Worm (Caenorhabditis elegans) whole organism, L2 larva: ENCODE data around the gene rpl-10.

ENCODE experiments used
- F13H6.1 ChIP-seq: sonication (generic microtip); optimal IDR thresholded peaks from 2 replicates; lab custom pipeline; 2016; ENCODE audit warnings: missing genetic modification characterization, missing compliant biosample characterization
- R02D3.7 ChIP-seq: fragments of 150-350 bp; optimal IDR thresholded peaks from 2 replicates; lab custom pipeline; 2014; ENCODE audit warnings: missing biosample characterization, missing genetic modification characterization
- Y55F3AM.14 ChIP-seq: fragments of 200-800 bp; sonication (Bioruptor generic); optimal IDR thresholded peaks from 2 replicates; lab custom pipeline; 2018; ENCODE audit warnings: mild to moderate bottlenecking, missing genetic modification characterization, missing compliant biosample characterization
- ZK546.5 ChIP-seq: sonication (generic microtip); optimal IDR thresholded peaks from 2 replicates; lab custom pipeline; 2017; ENCODE audit warnings: missing biosample characterization, missing genetic modification characterization
- alr-1 ChIP-seq: fragments of 150-350 bp; optimal IDR thresholded peaks from 2 replicates; lab custom pipeline; 2014; ENCODE audit warnings: missing biosample characterization, missing genetic modification characterization
- aly-2 ChIP-seq: fragments of 150-350 bp; optimal IDR thresholded peaks from 2 replicates; lab custom pipeline; 2014; ENCODE audit warnings: missing biosample characterization, missing genetic modification characterization
- ama-1 ChIP-seq: fragments of 150-350 bp; optimal IDR thresholded peaks from 2 replicates; lab custom pipeline; 2018; ENCODE audit warnings: inconsistent platforms
- blmp-1 ChIP-seq: sonication (generic microtip); optimal IDR thresholded peaks from 2 replicates; lab custom pipeline; 2017; ENCODE audit warnings: missing genetic modification characterization, mild to moderate bottlenecking, missing compliant biosample characterization, antibody characterized with exemption, moderate library complexity; ENCODE audit not compliant: insufficient read depth
- ceh-16 ChIP-seq: fragments of 150-350 bp; optimal IDR thresholded peaks from 2 replicates; lab custom pipeline; 2014; ENCODE audit warnings: missing biosample characterization, missing genetic modification characterization
- ceh-82 ChIP-seq: fragments of 150-350 bp; optimal IDR thresholded peaks from 2 replicates; lab custom pipeline; 2014; ENCODE audit warnings: missing biosample characterization, missing genetic modification characterization
- crh-2 ChIP-seq: sonication (generic microtip); optimal IDR thresholded peaks from 2 replicates; lab custom pipeline; 2017; ENCODE audit warnings: missing biosample characterization, missing genetic modification characterization
- dmd-4 ChIP-seq: sonication (generic microtip); optimal IDR thresholded peaks from 2 replicates; lab custom pipeline; 2017; ENCODE audit warnings: missing biosample characterization, missing genetic modification characterization
- egl-27 ChIP-seq: sonication (generic microtip); optimal IDR thresholded peaks from 3 replicates; lab custom pipeline; 2017; ENCODE audit warnings: missing biosample characterization, missing genetic modification reagents, missing genetic modification characterization
- elt-1 ChIP-seq: fragments of 150-350 bp; optimal IDR thresholded peaks from 2 replicates; lab custom pipeline; 2014; ENCODE audit warnings: missing biosample characterization, missing genetic modification characterization
- elt-3 ChIP-seq: sonication (generic microtip); optimal IDR thresholded peaks from 2 replicates; lab custom pipeline; 2017; ENCODE audit warnings: missing biosample characterization, missing genetic modification characterization
- fos-1 ChIP-seq: fragments of 150-350 bp; optimal IDR thresholded peaks from 2 replicates; lab custom pipeline; 2014; ENCODE audit warnings: missing biosample characterization, missing genetic modification characterization
- gmeb-1 ChIP-seq: fragments of 150-350 bp; optimal IDR thresholded peaks from 2 replicates; lab custom pipeline; 2014; ENCODE audit warnings: missing biosample characterization, missing genetic modification characterization
- lin-11 ChIP-seq: fragments of 150-350 bp; sonication (generic microtip); optimal IDR thresholded peaks from 2 replicates; lab custom pipeline; 2014; ENCODE audit warnings: missing biosample characterization, missing genetic modification characterization, inconsistent platforms, mixed read lengths
- lin-39 ChIP-seq: fragments of 150-350 bp; optimal IDR thresholded peaks from 2 replicates; lab custom pipeline; 2014; ENCODE audit warnings: missing biosample characterization, missing genetic modification reagents, missing genetic modification characterization
- mab-5 ChIP-seq: fragments of 150-350 bp; optimal IDR thresholded peaks from 2 replicates; lab custom pipeline; 2014; ENCODE audit warnings: missing biosample characterization, missing genetic modification characterization
- mdl-1 ChIP-seq, 2 experiments: fragments of 150-350 bp in 1 of 2; sonication (generic microtip) in 1 of 2; optimal IDR thresholded peaks; 2 replicates each; lab custom pipeline; 2017; ENCODE audit warnings: missing biosample characterization in 2 of 2, missing genetic modification characterization in 2 of 2
- nhr-10 ChIP-seq: sonication (generic microtip); optimal IDR thresholded peaks from 2 replicates; lab custom pipeline; 2017; ENCODE audit warnings: missing biosample characterization, missing genetic modification characterization
- nhr-12 ChIP-seq: fragments of 150-350 bp; optimal IDR thresholded peaks from 2 replicates; lab custom pipeline; 2014; ENCODE audit warnings: missing biosample characterization, missing genetic modification characterization
- nhr-129 ChIP-seq: fragments of 150-350 bp; optimal IDR thresholded peaks from 2 replicates; lab custom pipeline; 2014; ENCODE audit warnings: missing biosample characterization, missing genetic modification characterization
- nhr-21 ChIP-seq: fragments of 150-350 bp; optimal IDR thresholded peaks from 2 replicates; lab custom pipeline; 2014; ENCODE audit warnings: missing biosample characterization, missing genetic modification characterization
- nhr-23 ChIP-seq: fragments of 150-350 bp; optimal IDR thresholded peaks from 2 replicates; lab custom pipeline; 2014; ENCODE audit warnings: missing biosample characterization, missing genetic modification reagents, missing genetic modification characterization
- nhr-25 ChIP-seq: fragments of 150-350 bp; sonication (generic microtip); optimal IDR thresholded peaks from 3 replicates; lab custom pipeline; 2014; ENCODE audit warnings: missing biosample characterization, missing genetic modification characterization
- nhr-6 ChIP-seq: fragments of 150-350 bp; optimal IDR thresholded peaks from 2 replicates; lab custom pipeline; 2014; ENCODE audit warnings: missing biosample characterization, missing genetic modification characterization
- nhr-77 ChIP-seq: fragments of 150-350 bp; optimal IDR thresholded peaks from 2 replicates; lab custom pipeline; 2014; ENCODE audit warnings: missing biosample characterization, missing genetic modification characterization
- peb-1 ChIP-seq: fragments of 150-350 bp; optimal IDR thresholded peaks from 2 replicates; lab custom pipeline; 2014; ENCODE audit warnings: missing biosample characterization, missing genetic modification characterization
- sem-4 ChIP-seq: fragments of 150-350 bp; optimal IDR thresholded peaks from 2 replicates; lab custom pipeline; 2014; ENCODE audit warnings: missing biosample characterization, missing genetic modification reagents, missing genetic modification characterization
- skn-1 ChIP-seq: sonication (generic microtip); optimal IDR thresholded peaks from 2 replicates; lab custom pipeline; 2017; ENCODE audit warnings: missing biosample characterization, missing genetic modification characterization
- snpc-4 ChIP-seq: fragments of 150-350 bp; optimal IDR thresholded peaks from 2 replicates; lab custom pipeline; 2014; ENCODE audit warnings: missing biosample characterization, missing genetic modification characterization
- unc-39 ChIP-seq: fragments of 150-350 bp; optimal IDR thresholded peaks from 2 replicates; lab custom pipeline; 2014; ENCODE audit warnings: missing biosample characterization, missing genetic modification characterization
- unc-55 ChIP-seq: fragments of 150-350 bp; sonication (generic microtip); optimal IDR thresholded peaks from 3 replicates; lab custom pipeline; 2014; ENCODE audit warnings: missing biosample characterization, missing genetic modification reagents, missing genetic modification characterization
- zag-1 ChIP-seq: fragments of 150-350 bp; optimal IDR thresholded peaks from 2 replicates; lab custom pipeline; 2014; ENCODE audit warnings: missing biosample characterization, missing genetic modification characterization
- ztf-1 ChIP-seq: fragments of 200-800 bp; sonication (Bioruptor generic); conservative IDR thresholded peaks from 2 replicates; pipeline ENCODE4 v1.3.6; 2022; ENCODE audit warnings: missing genetic modification characterization, missing compliant biosample characterization
- ztf-11 ChIP-seq: sonication (generic microtip); optimal IDR thresholded peaks from 2 replicates; lab custom pipeline; 2017; ENCODE audit warnings: missing biosample characterization, missing genetic modification characterization
- ztf-4 ChIP-seq: fragments of 150-350 bp; optimal IDR thresholded peaks from 2 replicates; lab custom pipeline; 2014; ENCODE audit warnings: missing biosample characterization, missing genetic modification characterization

Gene rpl-10

DNA sequence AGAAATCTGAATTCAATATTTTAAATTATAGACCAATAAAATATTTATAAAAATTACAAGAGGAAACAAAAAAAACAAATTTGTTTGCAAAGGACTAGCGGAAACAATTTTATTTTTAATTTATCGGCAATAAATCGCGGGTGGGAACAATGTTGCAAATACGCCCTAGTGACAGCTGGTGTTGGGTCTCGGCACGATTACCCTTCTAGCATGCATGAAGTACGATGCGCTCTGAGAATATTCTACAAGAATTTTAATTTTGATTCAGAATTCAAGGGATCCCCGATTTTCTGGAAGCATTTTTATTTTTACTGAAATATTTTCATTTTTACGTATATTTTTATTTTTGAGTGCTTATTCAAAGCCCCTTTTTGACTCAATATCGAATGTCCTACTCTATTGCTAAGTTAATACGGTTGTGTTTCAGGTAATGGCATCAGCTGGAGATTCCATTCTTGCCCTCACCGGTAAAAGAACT lies 41.4 kb downstream of the rpl-10 start, which contains the start of the genes mig-5 and cct-1 (continued):
- peak; percentile 91 for TF ChIP-seq egl-27 (tag; lab: Kevin White, UChicago)

DNA sequence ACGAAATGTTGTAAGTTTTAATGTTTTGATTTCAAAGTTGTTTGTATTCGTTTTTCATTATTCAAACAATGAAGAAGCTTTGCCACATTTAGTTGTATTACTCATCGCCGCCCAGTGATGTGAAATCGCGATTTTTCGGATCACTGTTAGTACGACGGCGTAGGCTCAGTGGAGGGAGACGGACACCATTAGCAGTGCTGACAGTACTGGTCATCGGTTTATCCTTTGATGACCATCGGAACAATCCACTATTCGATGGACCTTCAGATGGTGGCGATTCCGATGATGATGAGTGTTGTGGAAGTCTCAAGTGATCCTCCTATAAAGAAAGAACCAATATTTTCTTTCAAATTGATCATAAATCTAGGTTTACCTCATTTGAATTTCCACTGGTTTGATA lies 43.8 kb downstream of the rpl-10 start:
- TF ChIP-seq elt-1 (tag; lab: Kevin White, UChicago) (no peak), fos-1 (no peak), ztf-4 (no peak), snpc-4 (tag; lab: Kevin White, UChicago) (no peak), mdl-1 (tag; optimal IDR thresholded peaks at IDR 0.05; lab: Kevin White, UChicago) (no peak), F13H6.1 (tag; lab: Kevin White, UChicago) (no peak), nhr-10 (tag; lab: Kevin White, UChicago) (no peak), peb-1 (tag; lab: Kevin White, UChicago) (no peak), nhr-77 (tag; lab: Kevin White, UChicago) (no peak), nhr-21 (no peak), ztf-1 (GFP tag; lab: Robert Waterston, UW) (no peak), nhr-23 (no peak), gmeb-1 (no peak)

DNA sequence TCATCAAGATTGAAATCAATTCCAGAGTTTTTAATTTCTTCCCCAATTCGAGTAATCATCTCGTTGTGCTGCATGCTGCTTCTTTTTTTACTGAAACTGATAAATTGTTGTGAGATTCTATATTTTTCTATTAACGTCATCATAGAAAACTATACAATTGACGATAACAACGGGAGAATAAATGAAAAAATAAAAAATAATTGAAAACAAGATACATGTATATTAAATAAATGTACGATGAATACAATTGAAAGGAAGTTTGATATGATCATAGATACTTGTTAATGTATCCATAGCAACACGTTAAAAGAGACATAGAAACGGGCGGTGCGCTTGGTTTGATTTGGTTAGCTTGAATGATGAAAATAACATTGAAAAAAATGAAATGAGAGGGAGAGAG lies 46.8 kb downstream of the rpl-10 start, which contains the start of gene T05C12.8:
Gene T05C12.8, minus strand, starts transcription at position 101 of the 400 bp plus-strand sequence.
- TF ChIP-seq unc-55, result no peak
- no peak for TF ChIP-seq nhr-25 (tag; lab: Kevin White, UChicago)
- TF ChIP-seq elt-3 (tag; lab: Kevin White, UChicago), result no peak
- no peak for TF ChIP-seq blmp-1
- no peak for TF ChIP-seq R02D3.7
- no peak for TF ChIP-seq elt-1 (tag; lab: Kevin White, UChicago)
- TF ChIP-seq mab-5 (tag; lab: Kevin White, UChicago), result no peak
- no peak for TF ChIP-seq nhr-129 (tag; lab: Kevin White, UChicago)
- no peak for TF ChIP-seq dmd-4 (tag; lab: Kevin White, UChicago)
- no peak for TF ChIP-seq ceh-16 (tag; lab: Kevin White, UChicago)
- no peak for TF ChIP-seq skn-1 (tag; lab: Kevin White, UChicago)
- TF ChIP-seq nhr-12 (tag; lab: Kevin White, UChicago), result no peak
- no peak for TF ChIP-seq zag-1 (tag; lab: Kevin White, UChicago)
- no peak for TF ChIP-seq crh-2
- no peak for TF ChIP-seq ZK546.5 (tag; lab: Kevin White, UChicago)
- TF ChIP-seq snpc-4 (tag; lab: Kevin White, UChicago), result no peak
- no peak for TF ChIP-seq lin-39 (tag; lab: Kevin White, UChicago)
- TF ChIP-seq ztf-4, result no peak
- TF ChIP-seq lin-11 (tag; lab: Kevin White, UChicago), result no peak
- no peak for TF ChIP-seq nhr-21

DNA sequence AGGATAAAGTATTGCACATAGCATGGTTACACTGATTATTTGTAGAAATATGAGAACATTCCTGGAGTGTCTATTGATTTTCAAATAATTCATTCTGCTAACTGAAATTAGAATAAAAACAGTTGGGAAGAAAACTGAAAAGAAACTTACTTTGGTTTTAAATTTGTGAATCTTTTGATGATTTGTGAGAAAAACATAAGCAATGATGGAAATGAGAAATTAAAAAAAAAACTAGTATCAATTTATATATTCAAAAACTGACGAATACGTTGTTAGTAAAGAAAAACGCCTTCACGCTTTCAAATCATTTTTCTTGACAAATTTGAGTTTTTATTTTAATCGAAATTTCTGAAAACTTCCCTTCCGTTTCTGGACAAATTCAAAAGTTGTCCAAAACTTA lies 49.4 kb downstream of the rpl-10 start, which contains the start of gene T05C12.9:
Gene T05C12.9, minus strand, starts transcription at position 101 of the 400 bp plus-strand sequence.
- TF ChIP-seq ceh-82 (tag; lab: Kevin White, UChicago) (no peak), sem-4 (tag; lab: Kevin White, UChicago) (no peak), nhr-6 (tag; lab: Kevin White, UChicago) (no peak), unc-39 (tag; lab: Kevin White, UChicago) (no peak), F13H6.1 (tag; lab: Kevin White, UChicago) (no peak), alr-1 (tag; lab: Kevin White, UChicago) (no peak), R02D3.7 (no peak), Y55F3AM.14 (GFP tag; lab: Kevin White, UChicago) (no peak), egl-27 (tag; lab: Kevin White, UChicago) (no peak), aly-2 (no peak), ama-1 (no peak), unc-55 (no peak), ztf-11 (tag; lab: Kevin White, UChicago) (no peak)
